Worm (Caenorhabditis elegans): ENCODE measurements around the gene pgp-5.

Gene pgp-5

DNA sequence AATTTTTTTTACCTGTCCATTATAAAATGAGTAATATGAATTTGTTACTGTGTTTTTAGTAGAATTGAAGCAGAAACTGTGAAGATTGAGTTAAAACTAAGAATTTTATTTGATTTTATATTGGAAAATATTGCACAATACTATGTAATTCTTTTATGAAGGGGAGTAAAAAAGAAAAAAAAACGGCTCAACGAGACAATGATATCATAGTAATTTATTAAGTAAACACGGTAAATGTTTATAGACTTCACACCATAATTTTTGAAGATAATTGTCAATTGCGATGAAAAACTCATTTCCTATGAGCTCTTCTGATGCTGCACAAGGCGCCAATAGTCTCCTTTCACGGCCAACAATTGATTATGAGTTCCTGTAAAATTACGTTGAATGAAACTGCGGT is at the start of gene pgp-5:
pgp-5 (minus strand) TSS at position 87 of the 400 bp plus-strand sequence.
- TF ChIP-seq W03F9.2 (tag; optimal IDR thresholded peaks at IDR 0.05) (no peak), him-1 (tag; optimal IDR thresholded peaks at IDR 0.05) (no peak), dao-5 (tag; optimal IDR thresholded peaks at IDR 0.05) (no peak)

DNA sequence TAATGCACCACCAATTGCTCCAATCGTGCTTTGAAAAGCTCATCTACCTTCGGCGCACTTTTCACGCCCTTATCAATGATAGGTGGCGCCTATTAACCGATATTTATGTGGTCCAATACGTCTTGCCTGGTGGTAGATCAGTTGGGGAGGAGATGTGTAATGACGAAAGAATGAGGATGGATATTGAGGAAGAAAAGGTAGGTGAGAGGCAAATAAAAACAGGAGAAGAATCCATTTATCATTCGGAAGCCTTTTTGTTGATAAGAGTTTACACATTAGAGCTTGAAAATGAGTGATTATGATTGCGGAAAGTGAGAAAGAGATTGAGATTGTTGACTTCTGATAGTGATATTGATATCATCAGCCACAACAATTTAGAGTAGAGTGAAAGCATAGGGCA is 48.3 kb upstream of the pgp-5 start:
- TF ChIP-seq W03F9.2 (tag; optimal IDR thresholded peaks at IDR 0.05) = no peak
- no peak for TF ChIP-seq him-1 (tag; optimal IDR thresholded peaks at IDR 0.05)
- no peak for TF ChIP-seq dao-5 (tag; optimal IDR thresholded peaks at IDR 0.05)

DNA sequence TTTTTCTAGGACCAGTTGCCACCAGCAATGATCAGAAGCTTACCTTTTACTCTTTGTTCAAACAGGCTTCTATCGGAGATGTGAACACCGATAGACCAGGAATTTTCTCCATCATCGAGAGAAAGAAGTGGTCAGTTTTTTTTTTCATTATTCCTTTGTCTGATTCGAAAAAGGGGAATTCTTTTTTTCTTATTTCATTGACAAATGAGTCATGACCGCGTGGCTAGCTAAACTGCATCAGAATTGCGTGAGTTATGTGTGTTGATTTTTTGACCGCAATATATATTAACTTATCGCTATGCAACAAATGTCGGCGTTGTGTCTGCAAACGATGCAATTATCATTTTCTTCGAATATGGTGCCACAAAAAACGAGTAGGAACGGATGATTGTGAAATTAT is 44.3 kb upstream of the pgp-5 start:
- TF ChIP-seq him-1 (tag; optimal IDR thresholded peaks at IDR 0.05) = no peak
- TF ChIP-seq dao-5 (tag; optimal IDR thresholded peaks at IDR 0.05) = no peak

DNA sequence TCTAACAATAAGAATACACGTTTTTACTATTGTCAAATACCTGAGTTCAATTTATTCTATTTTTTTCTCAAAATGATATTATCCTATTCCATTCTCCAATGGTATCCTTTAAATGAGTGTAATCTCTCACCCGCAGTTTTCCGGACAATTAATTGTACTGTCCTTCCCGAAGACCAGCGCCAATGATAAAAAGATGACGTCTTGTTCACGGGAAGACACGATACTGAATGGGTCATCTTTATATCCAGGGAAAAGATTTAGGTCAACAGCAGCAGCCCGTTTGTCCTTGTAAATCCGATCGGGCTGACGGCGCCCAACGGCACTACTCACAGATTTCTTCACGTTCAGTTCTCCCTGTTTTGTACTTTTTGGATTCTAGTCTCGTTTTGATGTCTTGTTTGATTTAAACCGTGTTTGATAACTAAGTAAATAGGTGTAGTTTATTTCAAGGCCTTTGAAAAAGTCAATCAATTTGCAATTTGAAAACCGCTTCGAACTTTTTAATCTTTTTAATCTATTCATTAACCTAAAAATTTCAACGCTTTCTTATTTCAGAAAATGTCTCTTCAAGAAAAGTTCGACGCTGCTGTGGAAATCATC is 43.7 kb upstream of the pgp-5 start, which contains the start of gene acbp-3:
acbp-3 (plus strand) TSS at position 550 of the 600 bp plus-strand sequence.
- TF ChIP-seq him-1 (tag; optimal IDR thresholded peaks at IDR 0.05) (no peak), W03F9.2 (tag; optimal IDR thresholded peaks at IDR 0.05) (no peak), dao-5 (tag; optimal IDR thresholded peaks at IDR 0.05) (no peak)

DNA sequence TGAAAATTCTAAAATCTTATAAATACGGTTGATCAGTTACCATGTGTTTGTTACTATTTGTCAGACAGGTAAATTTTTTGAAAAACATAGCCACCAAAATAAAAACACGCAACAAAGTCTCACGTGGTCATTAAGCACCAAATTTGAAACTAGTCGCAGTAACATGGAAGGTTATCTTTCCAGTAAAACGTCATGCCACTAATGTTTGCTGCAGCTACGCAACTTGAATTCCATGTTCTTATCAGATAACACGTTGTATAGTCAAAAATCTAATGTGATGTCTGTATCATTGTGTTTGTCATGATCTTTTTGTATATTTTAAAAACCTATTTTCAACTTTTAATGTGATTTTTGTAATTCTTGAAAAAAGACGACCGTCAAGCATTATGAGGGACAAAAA is 42.7 kb upstream of the pgp-5 start:
- TF ChIP-seq dao-5 (tag; optimal IDR thresholded peaks at IDR 0.05) (no peak), W03F9.2 (tag; optimal IDR thresholded peaks at IDR 0.05) (no peak), him-1 (tag; optimal IDR thresholded peaks at IDR 0.05) (no peak)

DNA sequence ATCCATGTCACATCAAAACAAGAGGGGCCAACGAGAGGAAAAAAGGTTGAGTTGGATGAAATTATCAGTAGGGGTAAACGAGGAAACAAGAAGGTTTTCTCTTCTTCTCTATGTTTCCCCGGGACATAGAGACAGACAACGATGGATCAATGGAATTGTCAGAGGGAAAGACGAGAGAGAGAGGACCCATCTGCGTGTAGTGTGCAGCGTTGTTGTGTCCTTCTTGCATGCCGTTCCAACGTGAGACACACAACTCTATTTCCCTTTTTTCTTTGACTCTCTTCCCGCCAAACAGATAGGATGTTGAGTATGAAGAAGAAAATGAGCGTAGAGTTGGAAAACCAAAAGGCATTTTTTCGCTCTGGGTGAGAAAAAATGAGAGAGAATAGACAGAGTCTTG is 41.9 kb upstream of the pgp-5 start:
- TF ChIP-seq him-1 (tag; optimal IDR thresholded peaks at IDR 0.05) (no peak), dao-5 (tag; optimal IDR thresholded peaks at IDR 0.05) (no peak)

DNA sequence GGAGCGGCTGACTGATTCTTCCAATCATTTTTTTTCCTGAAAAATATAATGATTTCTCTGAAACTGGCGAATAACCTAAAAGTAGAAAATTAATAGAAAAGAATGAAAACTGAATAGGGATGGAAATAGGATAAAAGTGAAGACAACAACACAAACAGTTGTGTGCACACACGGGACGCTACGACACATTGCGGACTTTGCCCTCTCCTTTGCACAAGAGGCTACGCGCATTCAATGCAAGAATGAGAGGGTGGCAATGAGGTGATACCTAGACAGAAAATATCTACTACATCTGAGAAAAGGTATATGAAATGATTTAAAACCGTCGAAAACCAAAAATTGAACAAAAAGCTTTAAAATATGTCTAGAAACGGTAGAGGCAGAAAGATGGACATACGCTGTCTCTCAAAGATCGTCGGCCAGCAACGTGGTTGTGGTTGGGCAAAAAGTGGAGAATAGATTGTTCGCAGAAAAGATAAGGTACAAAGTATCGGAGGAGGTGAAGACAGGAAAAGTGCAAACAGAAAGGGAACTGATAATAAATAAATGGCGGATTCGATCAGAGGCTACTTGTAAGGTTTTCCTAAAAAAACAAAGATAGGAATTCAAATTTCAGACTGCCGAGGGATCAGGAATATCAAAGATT is 41.1 kb upstream of the pgp-5 start, which contains the start of gene suca-1:
suca-1 (minus strand) TSS at position 36 of the 646 bp plus-strand sequence.
- TF ChIP-seq W03F9.2 (tag; optimal IDR thresholded peaks at IDR 0.05) = no peak
- TF ChIP-seq him-1 (tag; optimal IDR thresholded peaks at IDR 0.05) = no peak
- no peak for TF ChIP-seq dao-5 (tag; optimal IDR thresholded peaks at IDR 0.05)

DNA sequence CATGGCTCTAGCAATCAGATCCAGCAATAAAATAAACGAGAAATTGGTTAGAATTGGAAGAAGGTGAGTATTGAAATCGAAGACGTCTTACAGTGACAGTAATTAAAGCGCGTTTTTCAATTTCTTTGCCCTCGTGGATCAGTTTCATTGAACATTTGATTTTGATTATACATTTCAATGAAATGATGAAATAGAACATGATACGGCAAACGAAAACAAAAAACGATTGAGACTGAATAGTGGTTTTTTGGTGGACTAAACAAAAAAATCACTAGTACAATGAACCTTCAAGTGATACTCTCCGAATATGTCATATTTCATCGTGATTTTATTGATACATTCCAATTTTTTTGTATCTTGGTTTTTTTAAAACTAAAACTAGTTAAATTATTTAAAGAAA is 37.4 kb upstream of the pgp-5 start, which contains the start of gene haly-1:
haly-1 (minus strand) TSS at position 101 of the 400 bp plus-strand sequence.
- TF ChIP-seq him-1 (tag; optimal IDR thresholded peaks at IDR 0.05) (no peak), dao-5 (tag; optimal IDR thresholded peaks at IDR 0.05) (no peak), W03F9.2 (tag; optimal IDR thresholded peaks at IDR 0.05) (no peak)

DNA sequence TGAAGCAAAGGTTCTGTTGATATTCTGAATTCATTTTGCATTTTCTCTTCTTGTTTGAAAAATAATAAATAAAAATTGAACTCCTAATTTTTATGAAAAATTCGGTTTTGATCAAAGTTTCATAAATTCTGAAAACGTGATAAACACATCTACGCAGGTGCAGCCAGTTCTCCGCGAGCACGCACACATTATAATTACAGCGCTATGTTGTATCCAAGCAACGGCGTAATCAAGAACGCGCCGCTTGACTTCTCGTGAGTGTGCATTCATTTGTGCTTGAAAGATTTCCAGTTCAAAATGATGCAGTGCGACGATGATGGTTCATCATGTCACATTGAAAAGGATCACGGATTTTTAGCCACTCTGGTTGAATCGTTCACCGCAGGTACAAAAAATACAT is 32.8 kb upstream of the pgp-5 start, which contains the start of gene F47B10.3:
F47B10.3 (plus strand) TSS at position 301 of the 400 bp plus-strand sequence.
- TF ChIP-seq him-1 (tag; optimal IDR thresholded peaks at IDR 0.05) = no peak
- TF ChIP-seq dao-5 (tag; optimal IDR thresholded peaks at IDR 0.05) = no peak
- no peak for TF ChIP-seq W03F9.2 (tag; optimal IDR thresholded peaks at IDR 0.05)

DNA sequence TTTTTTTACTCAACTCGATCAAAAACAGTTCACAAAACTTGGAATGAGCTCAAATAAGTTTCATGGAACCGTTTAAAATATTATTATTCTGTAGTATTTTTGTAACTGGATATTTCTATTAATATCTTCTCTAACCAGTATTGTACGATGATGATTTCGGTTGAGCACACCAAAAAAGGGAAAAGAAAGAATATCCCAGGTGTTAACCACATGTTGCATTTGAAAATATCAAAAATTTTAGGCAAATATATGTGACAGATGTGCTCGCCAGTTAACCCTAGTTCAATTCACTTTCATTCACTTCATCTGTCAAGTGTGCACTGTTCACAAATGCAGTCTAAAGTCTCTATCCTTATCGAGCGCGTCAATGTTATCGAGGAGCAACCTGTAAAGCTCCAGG is 31.9 kb upstream of the pgp-5 start, which contains the start of gene F47B10.4:
F47B10.4 (plus strand) TSS at position 301 of the 400 bp plus-strand sequence.
- TF ChIP-seq dao-5 (tag; optimal IDR thresholded peaks at IDR 0.05) (no peak), W03F9.2 (tag; optimal IDR thresholded peaks at IDR 0.05) (no peak), him-1 (tag; optimal IDR thresholded peaks at IDR 0.05) (no peak)

DNA sequence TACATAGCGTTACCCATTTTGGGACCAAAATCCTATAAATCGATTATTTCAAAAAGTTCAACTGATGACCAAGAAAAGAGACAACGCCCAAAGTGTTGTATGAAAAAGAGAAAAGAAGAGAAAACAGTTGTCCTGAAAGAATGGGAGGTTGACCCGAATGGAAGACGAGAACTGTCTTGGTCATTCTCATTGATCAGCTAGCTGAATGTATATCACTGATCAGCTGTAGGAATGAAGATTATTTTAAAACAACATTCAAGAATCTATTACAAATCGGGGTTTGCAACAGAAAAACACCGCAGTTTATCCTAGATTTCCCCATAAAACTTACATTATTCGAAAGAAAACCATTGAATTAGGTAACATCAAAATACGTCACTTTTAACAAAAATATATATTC is 31.4 kb upstream of the pgp-5 start, which contains the start of gene F47B10.5:
F47B10.5 (minus strand) TSS at position 101 of the 400 bp plus-strand sequence.
- TF ChIP-seq dao-5 (tag; optimal IDR thresholded peaks at IDR 0.05) (no peak), W03F9.2 (tag; optimal IDR thresholded peaks at IDR 0.05) (no peak), him-1 (tag; optimal IDR thresholded peaks at IDR 0.05) (no peak)

DNA sequence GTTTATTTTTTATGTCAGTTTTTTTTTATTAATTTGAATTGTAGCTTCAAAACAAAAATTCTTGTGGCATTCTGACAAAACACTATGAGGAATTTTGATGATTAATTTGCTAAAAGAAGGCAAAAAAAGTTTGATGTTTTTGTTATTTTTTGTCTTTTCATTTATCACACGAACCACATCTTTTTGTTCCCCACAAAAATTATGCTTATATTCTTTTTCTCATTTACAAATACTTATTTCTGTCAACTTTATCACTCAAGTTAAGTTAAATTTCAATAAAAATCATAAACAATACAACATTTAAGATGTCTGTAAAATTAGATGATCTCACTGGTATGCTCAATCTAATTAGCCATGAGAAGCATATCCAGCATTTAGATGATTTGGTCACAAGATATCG is 29.1 kb upstream of the pgp-5 start, which contains the start of gene F47B10.6:
F47B10.6 (plus strand) TSS at position 301 of the 400 bp plus-strand sequence.
- no peak for TF ChIP-seq him-1 (tag; optimal IDR thresholded peaks at IDR 0.05)
- TF ChIP-seq dao-5 (tag; optimal IDR thresholded peaks at IDR 0.05) = no peak
- TF ChIP-seq W03F9.2 (tag; optimal IDR thresholded peaks at IDR 0.05) = no peak

DNA sequence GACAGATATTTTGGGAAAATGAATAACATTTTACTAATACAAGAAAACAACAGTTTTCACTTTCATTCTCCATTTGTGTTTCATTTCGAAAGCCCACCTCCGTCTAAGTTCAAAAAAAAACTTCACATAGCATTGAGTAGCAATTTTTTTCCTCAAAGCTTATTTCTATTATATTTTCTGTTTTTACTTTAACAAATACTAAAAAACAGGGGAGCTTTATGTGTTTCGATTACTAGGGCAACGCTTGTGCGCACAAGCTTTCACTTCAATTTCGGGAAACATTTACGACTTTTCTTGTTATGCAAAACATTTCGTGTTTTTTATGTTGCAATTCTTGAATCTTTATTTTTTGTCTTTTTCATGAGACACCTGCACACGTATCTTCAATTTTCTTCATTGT is 26.8 kb upstream of the pgp-5 start, which contains the start of gene T21E8.5:
T21E8.5 (plus strand) TSS at position 301 of the 400 bp plus-strand sequence.
- TF ChIP-seq dao-5 (tag; optimal IDR thresholded peaks at IDR 0.05) = no peak
- no peak for TF ChIP-seq W03F9.2 (tag; optimal IDR thresholded peaks at IDR 0.05)
- TF ChIP-seq him-1 (tag; optimal IDR thresholded peaks at IDR 0.05) = no peak

DNA sequence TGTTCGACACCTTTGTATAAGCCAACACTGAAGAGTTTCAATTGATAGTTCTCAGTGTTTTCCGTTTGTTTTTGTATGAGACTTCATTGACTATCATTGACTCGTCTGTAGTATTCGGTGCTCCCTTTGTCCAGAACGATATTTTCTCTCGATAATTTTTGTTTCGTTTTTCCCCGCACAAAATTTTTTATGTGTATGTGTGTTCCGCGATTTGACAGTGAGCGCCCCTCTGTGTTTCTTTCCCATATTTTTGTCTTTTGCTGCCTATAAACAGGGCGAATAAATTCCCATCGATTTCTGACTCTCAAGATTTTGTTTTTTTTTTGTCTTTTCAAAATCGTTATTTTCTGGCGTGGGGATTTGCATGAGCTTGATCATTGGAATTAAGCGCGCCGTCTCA is 24.1 kb upstream of the pgp-5 start, which contains the start of gene T21E8.7:
T21E8.7 (plus strand) TSS at position 301 of the 400 bp plus-strand sequence.
- no peak for TF ChIP-seq dao-5 (tag; optimal IDR thresholded peaks at IDR 0.05)
- no peak for TF ChIP-seq him-1 (tag; optimal IDR thresholded peaks at IDR 0.05)
- TF ChIP-seq W03F9.2 (tag; optimal IDR thresholded peaks at IDR 0.05) = no peak
